Fruit fly (Drosophila melanogaster) whole organism, embryonic: ENCODE data around the gene CG46059.

Experiments used
- ATbp ChIP-seq: fragments of 200-800 bp; sonication (Bioruptor generic); optimal IDR thresholded peaks from 2 replicates; lab custom pipeline; 2017; ENCODE audit warnings: missing biosample characterization, mild to moderate bottlenecking, missing genetic modification characterization, missing genetic modification reagents
- B-H1 ChIP-seq: fragments of 200-800 bp; sonication (Bioruptor generic); IDR thresholded peaks from 3 replicates; pipeline ENCODE4 v1.3.6; 2022; ENCODE audit warnings: missing biosample characterization, missing genetic modification characterization
- CG12155 ChIP-seq: fragments of 200-800 bp; sonication (Bioruptor generic); optimal IDR thresholded peaks from 3 replicates; lab custom pipeline; 2016; ENCODE audit warnings: missing biosample characterization, missing genetic modification characterization
- CG14441 ChIP-seq: fragments of 200-800 bp; sonication (Bioruptor generic); IDR thresholded peaks from 2 replicates; pipeline ENCODE4 v1.3.6; 2022; ENCODE audit warnings: missing biosample characterization, missing genetic modification characterization
- CG17385 ChIP-seq: fragments of 200-800 bp; sonication (Bioruptor generic); optimal IDR thresholded peaks from 3 replicates; lab custom pipeline; 2018; ENCODE audit warnings: missing biosample characterization, mild to moderate bottlenecking, missing genetic modification characterization
- CG2199 ChIP-seq: fragments of 200-800 bp; sonication (Bioruptor generic); IDR thresholded peaks from 3 replicates; pipeline ENCODE4 v1.3.6; 2022; ENCODE audit warnings: missing biosample characterization, missing genetic modification characterization
- CG30020 ChIP-seq: fragments of 200-800 bp; optimal IDR thresholded peaks from 2 replicates; lab custom pipeline; 2019; ENCODE audit warnings: missing biosample characterization, mild to moderate bottlenecking, missing genetic modification characterization, moderate library complexity
- CG30403 ChIP-seq: fragments of 200-800 bp; sonication (Bioruptor generic); optimal IDR thresholded peaks from 3 replicates; lab custom pipeline; 2016; ENCODE audit warnings: missing biosample characterization, missing genetic modification characterization
- CG3163 ChIP-seq: fragments of 200-800 bp; sonication (Bioruptor generic); optimal IDR thresholded peaks from 3 replicates; lab custom pipeline; 2016; ENCODE audit warnings: missing biosample characterization, missing genetic modification characterization
- CG34224 ChIP-seq: fragments of 200-800 bp; sonication (Bioruptor generic); IDR thresholded peaks from 3 replicates; pipeline ENCODE4 v1.3.6; 2022; ENCODE audit warnings: missing biosample characterization, missing genetic modification characterization; ENCODE audit not compliant: partially characterized antibody
- CG4282 ChIP-seq: fragments of 200-800 bp; sonication (Bioruptor generic); optimal IDR thresholded peaks from 2 replicates; lab custom pipeline; 2016; ENCODE audit warnings: missing biosample characterization, missing genetic modification characterization
- CG4424 ChIP-seq: fragments of 200-800 bp; sonication (Bioruptor generic); optimal IDR thresholded peaks from 3 replicates; lab custom pipeline; 2016; ENCODE audit warnings: missing biosample characterization, missing genetic modification characterization
- CG6175 ChIP-seq: fragments of 200-800 bp; sonication (Bioruptor generic); IDR thresholded peaks from 3 replicates; pipeline ENCODE4 v1.3.6; 2022; ENCODE audit warnings: missing biosample characterization, missing genetic modification characterization
- CG7987 ChIP-seq: fragments of 200-800 bp; sonication (Bioruptor generic); optimal IDR thresholded peaks from 2 replicates; lab custom pipeline; 2018; ENCODE audit warnings: missing biosample characterization, mild to moderate bottlenecking, missing genetic modification characterization, moderate library complexity
- CG8290 ChIP-seq, 3 experiments: fragments of 200-800 bp; sonication (Bioruptor generic); optimal IDR thresholded peaks; 2 replicates each; lab custom pipeline; 2016 to 2019; ENCODE audit warnings: missing biosample characterization in 3 of 3, missing genetic modification characterization in 3 of 3, mild to moderate bottlenecking in 2 of 3, moderate library complexity in 1 of 3
- CG8359 ChIP-seq: fragments of 200-800 bp; sonication (Bioruptor generic); optimal IDR thresholded peaks from 2 replicates; lab custom pipeline; 2017; ENCODE audit warnings: missing biosample characterization, mild to moderate bottlenecking, missing genetic modification characterization, borderline replicate concordance
- CG8478 ChIP-seq: fragments of >200 bp; optimal IDR thresholded peaks from 2 replicates; lab custom pipeline; 2018
- CG8944 ChIP-seq: fragments of 200-800 bp; sonication (Bioruptor generic); optimal IDR thresholded peaks from 3 replicates; lab custom pipeline; 2016; ENCODE audit warnings: missing biosample characterization, missing genetic modification characterization
- CG9817 ChIP-seq: fragments of 200-800 bp; sonication (Bioruptor generic); optimal IDR thresholded peaks from 2 replicates; lab custom pipeline; 2018; ENCODE audit warnings: missing biosample characterization, mild to moderate bottlenecking, missing genetic modification characterization, moderate library complexity
- CrebB ChIP-seq: fragments of 200-800 bp; sonication (Bioruptor generic); optimal IDR thresholded peaks from 3 replicates; lab custom pipeline; 2018; ENCODE audit warnings: missing biosample characterization, mild to moderate bottlenecking, missing genetic modification characterization
- Gug ChIP-seq: fragments of 200-800 bp; sonication (Bioruptor generic); IDR thresholded peaks from 4 replicates; pipeline ENCODE4 v1.3.6; 2022; ENCODE audit warnings: missing biosample characterization, missing genetic modification characterization
- Hsf ChIP-seq: fragments of 200-800 bp; sonication (Bioruptor generic); optimal IDR thresholded peaks from 3 replicates; lab custom pipeline; 2016; ENCODE audit warnings: missing biosample characterization, missing genetic modification characterization
- Med ChIP-seq: fragments of 200-800 bp; sonication (Bioruptor generic); peaks from one replicate; lab custom pipeline; 2016; ENCODE audit warnings: missing biosample characterization, missing genetic modification characterization, mild to moderate bottlenecking, inconsistent platforms, moderate library complexity
- Scr ChIP-seq: fragments of 200-800 bp; sonication (Bioruptor generic); IDR thresholded peaks from 2 replicates; pipeline ENCODE4 v1.3.6; 2022; ENCODE audit warnings: missing biosample characterization, missing genetic modification characterization; ENCODE audit not compliant: partially characterized antibody
- Sin3A ChIP-seq: fragments of >200 bp; optimal IDR thresholded peaks from 2 replicates; lab custom pipeline; 2018
- YL-1 ChIP-seq: fragments of 200-800 bp; sonication (Bioruptor generic); optimal IDR thresholded peaks from 3 replicates; lab custom pipeline; 2017; ENCODE audit warnings: missing biosample characterization, mild to moderate bottlenecking, missing genetic modification characterization
- ato ChIP-seq: fragments of 200-800 bp; sonication (Bioruptor generic); IDR thresholded peaks from 2 replicates; pipeline ENCODE4 v1.3.6; 2022; ENCODE audit warnings: missing biosample characterization, missing genetic modification characterization; ENCODE audit not compliant: partially characterized antibody
- az2 ChIP-seq: fragments of 200-800 bp; sonication (Bioruptor generic); optimal IDR thresholded peaks from 3 replicates; lab custom pipeline; 2016; ENCODE audit warnings: missing biosample characterization, missing genetic modification characterization
- bbx ChIP-seq: fragments of 200-800 bp; sonication (Bioruptor generic); IDR thresholded peaks from 2 replicates; pipeline ENCODE4 v1.3.6; 2022; ENCODE audit warnings: missing biosample characterization, missing genetic modification characterization; ENCODE audit not compliant: partially characterized antibody
- bsh ChIP-seq, 2 experiments: fragments of 200-800 bp; sonication (Bioruptor generic); optimal IDR thresholded peaks; 2 replicates each; lab custom pipeline; 2017 to 2018; ENCODE audit warnings: mild to moderate bottlenecking in 2 of 2, missing biosample characterization in 2 of 2, missing genetic modification characterization in 2 of 2, moderate library complexity in 1 of 2
- ci ChIP-seq: fragments of 200-800 bp; sonication (Bioruptor generic); IDR thresholded peaks from 3 replicates; pipeline ENCODE4 v1.3.6; 2022; ENCODE audit warnings: missing biosample characterization, missing genetic modification characterization
- cwo ChIP-seq: fragments of 200-800 bp; sonication (Bioruptor generic); optimal IDR thresholded peaks from 3 replicates; lab custom pipeline; 2017; ENCODE audit warnings: missing biosample characterization, missing genetic modification characterization, mild to moderate bottlenecking, moderate library complexity, missing genetic modification reagents
- dmrt11E ChIP-seq: fragments of 200-800 bp; sonication (Bioruptor generic); optimal IDR thresholded peaks from 3 replicates; lab custom pipeline; 2018; ENCODE audit warnings: missing biosample characterization, mild to moderate bottlenecking, missing genetic modification characterization, moderate library complexity
- ewg ChIP-seq: fragments of 200-800 bp; sonication (Bioruptor generic); optimal IDR thresholded peaks from 3 replicates; lab custom pipeline; 2017; ENCODE audit warnings: mild to moderate bottlenecking, missing biosample characterization, missing genetic modification reagents, missing genetic modification characterization
- fd3F ChIP-seq: fragments of 200-800 bp; sonication (Bioruptor generic); optimal IDR thresholded peaks from 2 replicates; lab custom pipeline; 2018; ENCODE audit warnings: missing biosample characterization, mild to moderate bottlenecking, missing genetic modification characterization, moderate library complexity
- gfzf ChIP-seq: fragments of 200-800 bp; sonication (Bioruptor generic); optimal IDR thresholded peaks from 2 replicates; lab custom pipeline; 2016; ENCODE audit warnings: missing biosample characterization, mild to moderate bottlenecking, missing genetic modification characterization, moderate library complexity
- hb ChIP-seq: fragments of 200-800 bp; sonication (Bioruptor generic); IDR thresholded peaks from 3 replicates; pipeline ENCODE4 v1.3.6; 2022; ENCODE audit warnings: missing biosample characterization, missing genetic modification characterization; ENCODE audit not compliant: partially characterized antibody
- kah ChIP-seq: fragments of 200-800 bp; sonication (Bioruptor generic); optimal IDR thresholded peaks from 2 replicates; lab custom pipeline; 2018; ENCODE audit warnings: missing biosample characterization, mild to moderate bottlenecking, missing genetic modification characterization
- kni ChIP-seq: fragments of 200-800 bp; sonication (Bioruptor generic); optimal IDR thresholded peaks from 3 replicates; lab custom pipeline; 2017; ENCODE audit warnings: mild to moderate bottlenecking, missing biosample characterization, missing genetic modification reagents, missing genetic modification characterization
- knrl ChIP-seq: fragments of 200-800 bp; sonication (Bioruptor generic); IDR thresholded peaks from 3 replicates; pipeline ENCODE4 v1.3.6; 2022; ENCODE audit warnings: missing biosample characterization, missing genetic modification characterization; ENCODE audit not compliant: partially characterized antibody
- pho ChIP-seq: fragments of 200-800 bp; sonication (Bioruptor generic); optimal IDR thresholded peaks from 2 replicates; lab custom pipeline; 2016; ENCODE audit warnings: missing biosample characterization, missing genetic modification characterization
- prd ChIP-seq, 3 experiments: fragments of >200 bp in 2 of 3; fragments of 200-800 bp in 1 of 3; sonication (Bioruptor generic) in 1 of 3; optimal IDR thresholded peaks in 2 of 3; IDR thresholded peaks in 1 of 3; 2 replicates in 2 of 3; 3 replicates in 1 of 3; pipeline versions ENCODE4 v1.3.6 to Lab custom; 2017 to 2022; ENCODE audit warnings: missing biosample characterization in 1 of 3, missing genetic modification characterization in 1 of 3
- salm ChIP-seq: fragments of 200-800 bp; sonication (Bioruptor generic); optimal IDR thresholded peaks from 2 replicates; lab custom pipeline; 2018; ENCODE audit warnings: missing biosample characterization, mild to moderate bottlenecking, missing genetic modification characterization
- schlank ChIP-seq: fragments of 200-800 bp; sonication (Bioruptor generic); optimal IDR thresholded peaks from 2 replicates; lab custom pipeline; 2018; ENCODE audit warnings: missing biosample characterization, mild to moderate bottlenecking, missing genetic modification characterization
- slp2 ChIP-seq: fragments of 200-800 bp; sonication (Bioruptor generic); optimal IDR thresholded peaks from 2 replicates; lab custom pipeline; 2016; ENCODE audit warnings: missing biosample characterization, missing genetic modification characterization
- sob ChIP-seq: fragments of 200-800 bp; sonication (Bioruptor generic); IDR thresholded peaks from 2 replicates; pipeline ENCODE4 v1.3.6; 2022; ENCODE audit warnings: missing biosample characterization, missing genetic modification characterization
- stwl ChIP-seq: fragments of 200-800 bp; sonication (Bioruptor generic); optimal IDR thresholded peaks from 3 replicates; lab custom pipeline; 2018; ENCODE audit warnings: missing biosample characterization, mild to moderate bottlenecking, missing genetic modification characterization, moderate library complexity

Gene CG46059

dm6 chr2L:19133465-19134365, 49.9 kb downstream of the CG46059 start, which contains the start of gene brat (continued):
- TF ChIP-seq prd (optimal IDR thresholded peaks at IDR 0.05; lab: Kevin White, UChicago) (no peak), prd (GFP tag; IDR thresholded peaks at IDR 0.05; lab: Robert Waterston, UW) (peak; percentile 62; the same call in 2 of the 3 replicates), CG3163 (GFP tag; lab: Kevin White, UChicago) (no peak), Gug (peak; percentile 21; the same call in 1 of the 4 replicates), CG9817 (peak; percentile 64), sob (GFP tag; lab: Robert Waterston, UW) (peak; percentile 74), bsh (GFP tag; optimal IDR thresholded peaks at IDR 0.05; lab: Kevin White, UChicago) (peak in 1 of 2 experiments; percentile 6), az2 (GFP tag; lab: Kevin White, UChicago) (peak; percentile 56), CG30020 (tag; lab: Kevin White, UChicago) (peak; percentile 69), CG2199 (no peak), CG34224 (GFP tag; lab: Robert Waterston, UW) (peak; percentile 91), ewg (GFP tag; lab: Kevin White, UChicago) (peak; percentile 3), fd3F (GFP tag; lab: Kevin White, UChicago) (peak; percentile 8), CG8944 (GFP tag; lab: Kevin White, UChicago) (peak; percentile 55), Hsf (peak; percentile 67), CrebB (tag; lab: Kevin White, UChicago) (no peak), slp2 (GFP tag; lab: Kevin White, UChicago) (peak; percentile 42), CG8359 (GFP tag; lab: Kevin White, UChicago) (peak; percentile 68), bbx (GFP tag; lab: Robert Waterston, UW) (peak; percentile 87), CG4424 (GFP tag; lab: Kevin White, UChicago) (peak; percentile 54), CG8478 (lab: Kevin White, UChicago) (no peak), hb (GFP tag; lab: Robert Waterston, UW) (peak; percentile 85; the same call in 2 of the 3 replicates), CG14441 (GFP tag; lab: Robert Waterston, UW) (no peak; the same call in 1 of the 2 replicates), CG7987 (GFP tag; lab: Kevin White, UChicago) (no peak), Sin3A (peak; percentile 83), kni (GFP tag; lab: Kevin White, UChicago) (peak; percentile 46), pho (GFP tag; lab: Kevin White, UChicago) (peak; percentile 59), ci (GFP tag; lab: Robert Waterston, UW) (peak; percentile 21; the same call in 1 of the 3 replicates), YL-1 (GFP tag; lab: Kevin White, UChicago) (peak; percentile 40), CG12155 (GFP tag; lab: Kevin White, UChicago) (peak; percentile 82), salm (tag; lab: Kevin White, UChicago) (no peak), Med (GFP tag; lab: Kevin White, UChicago) (peak; percentile 80), CG30403 (GFP tag; lab: Kevin White, UChicago) (peak; percentile 70), CG4282 (GFP tag; lab: Kevin White, UChicago) (no peak), stwl (tag; lab: Kevin White, UChicago) (peak; percentile 80), CG8290 (GFP tag; optimal IDR thresholded peaks at IDR 0.05; lab: Kevin White, UChicago) (peak; percentile 5), CG8290 (tag; optimal IDR thresholded peaks at IDR 0.05; lab: Kevin White, UChicago) (peak; percentile 4 to 36), ATbp (GFP tag; lab: Kevin White, UChicago) (no peak), CG6175 (no peak), kah (GFP tag; lab: Kevin White, UChicago) (no peak), ato (GFP tag; lab: Robert Waterston, UW) (peak; percentile 68), schlank (no peak), knrl (peak; percentile 92), cwo (GFP tag; lab: Kevin White, UChicago) (peak; percentile 69), gfzf (GFP tag; lab: Kevin White, UChicago) (peak; percentile 30), dmrt11E (peak; percentile 53), Scr (GFP tag; lab: Robert Waterston, UW) (peak; percentile 96), CG17385 (peak; percentile 84), B-H1 (GFP tag; lab: Robert Waterston, UW) (no peak)
